Fruit fly (Drosophila melanogaster) Kc167 (cell line): ENCODE data around the gene CG17327.

Source experiments
- Myc ChIP-seq: fragments of >200 bp; optimal IDR thresholded peaks from 2 replicates; lab custom pipeline; 2017; ENCODE audit warnings: missing external identifiers
- Sin3A ChIP-seq: fragments of >200 bp; optimal IDR thresholded peaks from 2 replicates; lab custom pipeline; 2018; ENCODE audit warnings: missing external identifiers
- h ChIP-seq: fragments of >200 bp; optimal IDR thresholded peaks from 3 replicates; lab custom pipeline; 2018; ENCODE audit warnings: missing external identifiers
- insv ChIP-seq: fragments of >200 bp; optimal IDR thresholded peaks from 3 replicates; lab custom pipeline; 2018; ENCODE audit warnings: missing external identifiers
- psq ChIP-seq: fragments of >200 bp; optimal IDR thresholded peaks from 2 replicates; lab custom pipeline; 2017; ENCODE audit warnings: missing external identifiers
- ttk ChIP-seq: sonication (Bioruptor generic); optimal IDR thresholded peaks from 2 replicates; lab custom pipeline; 2017; ENCODE audit warnings: missing external identifiers

- TF ChIP-seq insv (lab: Kevin White, UChicago), result no peak
- TF ChIP-seq h (lab: Kevin White, UChicago), result no peak
- TF ChIP-seq ttk, result no peak
- TF ChIP-seq psq, result no peak
- TF ChIP-seq Sin3A, result no peak
- no peak for TF ChIP-seq Myc
Measured at dm6 chr3R:12995047-12995446, 2.5 kb downstream of the CG17327 start, which contains the start of gene yellow-f2.
